Fruit fly (Drosophila melanogaster): ENCODE data around the gene chinmo.

The chinmo gene

dm6 chr2L:1666789-1667188 is 15.7 kb downstream of the chinmo start:
- TF ChIP-seq ovo (GFP tag; optimal IDR thresholded peaks at IDR 0.05): no peak
- no peak for TF ChIP-seq cnc (optimal IDR thresholded peaks at IDR 0.05)
- no peak for TF ChIP-seq CG5204 (GFP tag; optimal IDR thresholded peaks at IDR 0.05)
- TF ChIP-seq pad (GFP tag; optimal IDR thresholded peaks at IDR 0.05): no peak
- TF ChIP-seq cic (GFP tag; optimal IDR thresholded peaks at IDR 0.05): no peak
- no peak for TF ChIP-seq CG7045 (GFP tag; optimal IDR thresholded peaks at IDR 0.05)
- TF ChIP-seq CG14711 (tag; optimal IDR thresholded peaks at IDR 0.05): no peak
- TF ChIP-seq toe (GFP tag; optimal IDR thresholded peaks at IDR 0.05): no peak

- TF ChIP-seq CG12768 (GFP tag; optimal IDR thresholded peaks at IDR 0.05): no peak
- no peak for TF ChIP-seq CG5204 (GFP tag; optimal IDR thresholded peaks at IDR 0.05)
- TF ChIP-seq kay (GFP tag; ENCODE audit: borderline replicate concordance): no peak
- no peak for TF ChIP-seq cic (GFP tag; optimal IDR thresholded peaks at IDR 0.05)
- no peak for TF ChIP-seq CG11617 (GFP tag; optimal IDR thresholded peaks at IDR 0.05)
- no peak for TF ChIP-seq bab1 (GFP tag; optimal IDR thresholded peaks at IDR 0.05)
- TF ChIP-seq pad (GFP tag; optimal IDR thresholded peaks at IDR 0.05): no peak
- TF ChIP-seq CG7045 (GFP tag; optimal IDR thresholded peaks at IDR 0.05): no peak
- TF ChIP-seq Mnt (GFP tag; optimal IDR thresholded peaks at IDR 0.05): no peak
- TF ChIP-seq tj (GFP tag; optimal IDR thresholded peaks at IDR 0.05): no peak
- TF ChIP-seq Hr96 (GFP tag; optimal IDR thresholded peaks at IDR 0.05): no peak
- TF ChIP-seq CG7101 (tag; optimal IDR thresholded peaks at IDR 0.05): no peak
- TF ChIP-seq CG33017 (tag; optimal IDR thresholded peaks at IDR 0.05): no peak
- TF ChIP-seq Crg-1 (GFP tag; optimal IDR thresholded peaks at IDR 0.05): no peak
- TF ChIP-seq toe (GFP tag; optimal IDR thresholded peaks at IDR 0.05): no peak
- TF ChIP-seq Clk (GFP tag; optimal IDR thresholded peaks at IDR 0.05): no peak
- no peak for TF ChIP-seq ovo (GFP tag; optimal IDR thresholded peaks at IDR 0.05)
- TF ChIP-seq CG14711 (tag; optimal IDR thresholded peaks at IDR 0.05): no peak
- TF ChIP-seq cnc (optimal IDR thresholded peaks at IDR 0.05): no peak
These were observed 16.4 kb downstream of the chinmo start for dm6 chr2L:1667483-1667882.

- no peak for TF ChIP-seq tj (GFP tag; optimal IDR thresholded peaks at IDR 0.05)
- TF ChIP-seq toe (GFP tag; optimal IDR thresholded peaks at IDR 0.05): no peak
These were observed 17.6 kb downstream of the chinmo start for dm6 chr2L:1668616-1669020.

dm6 chr2L:1669316-1670027 is 18.4 kb downstream of the chinmo start:
- no peak for TF ChIP-seq toe (GFP tag; optimal IDR thresholded peaks at IDR 0.05)
- TF ChIP-seq CG14711 (tag; optimal IDR thresholded peaks at IDR 0.05): no peak
- TF ChIP-seq CG33017 (tag; optimal IDR thresholded peaks at IDR 0.05): no peak
- peak; percentile 18 for TF ChIP-seq tj (GFP tag; optimal IDR thresholded peaks at IDR 0.05)
- TF ChIP-seq cnc (optimal IDR thresholded peaks at IDR 0.05): no peak
- peak; percentile 1 for TF ChIP-seq Mnt (GFP tag; optimal IDR thresholded peaks at IDR 0.05)
- TF ChIP-seq CG5204 (GFP tag; optimal IDR thresholded peaks at IDR 0.05): no peak
- TF ChIP-seq Clk (GFP tag; optimal IDR thresholded peaks at IDR 0.05): no peak
- TF ChIP-seq CG7101 (tag; optimal IDR thresholded peaks at IDR 0.05): no peak
- TF ChIP-seq cic (GFP tag; optimal IDR thresholded peaks at IDR 0.05): no peak
- no peak for TF ChIP-seq Crg-1 (GFP tag; optimal IDR thresholded peaks at IDR 0.05)
- TF ChIP-seq kay (GFP tag; ENCODE audit: borderline replicate concordance): no peak
- no peak for TF ChIP-seq Hr96 (GFP tag; optimal IDR thresholded peaks at IDR 0.05)
- no peak for TF ChIP-seq bab1 (GFP tag; optimal IDR thresholded peaks at IDR 0.05)

- TF ChIP-seq tj (GFP tag; optimal IDR thresholded peaks at IDR 0.05) (no peak), bab1 (GFP tag; optimal IDR thresholded peaks at IDR 0.05) (no peak), Crg-1 (GFP tag; optimal IDR thresholded peaks at IDR 0.05) (no peak), Hr96 (GFP tag; optimal IDR thresholded peaks at IDR 0.05) (no peak), Mnt (GFP tag; optimal IDR thresholded peaks at IDR 0.05) (no peak), CG7101 (tag; optimal IDR thresholded peaks at IDR 0.05) (no peak), kay (GFP tag; ENCODE audit: borderline replicate concordance) (no peak), cic (GFP tag; optimal IDR thresholded peaks at IDR 0.05) (no peak)
These were observed 19.4 kb downstream of the chinmo start for dm6 chr2L:1670421-1670820.

- TF ChIP-seq Hr96 (GFP tag; optimal IDR thresholded peaks at IDR 0.05) (no peak), CG7101 (tag; optimal IDR thresholded peaks at IDR 0.05) (no peak), CG11617 (GFP tag; optimal IDR thresholded peaks at IDR 0.05) (no peak), Mnt (GFP tag; optimal IDR thresholded peaks at IDR 0.05) (no peak), CG33017 (tag; optimal IDR thresholded peaks at IDR 0.05) (no peak), CG5204 (GFP tag; optimal IDR thresholded peaks at IDR 0.05) (no peak), ovo (GFP tag; optimal IDR thresholded peaks at IDR 0.05) (no peak), kay (GFP tag; ENCODE audit: borderline replicate concordance) (no peak), toe (GFP tag; optimal IDR thresholded peaks at IDR 0.05) (no peak), CG12768 (GFP tag; optimal IDR thresholded peaks at IDR 0.05) (no peak), tj (GFP tag; optimal IDR thresholded peaks at IDR 0.05) (no peak)
These were observed 21.2 kb downstream of the chinmo start for dm6 chr2L:1672111-1672718.

- TF ChIP-seq cic (GFP tag; optimal IDR thresholded peaks at IDR 0.05) (no peak), ovo (GFP tag; optimal IDR thresholded peaks at IDR 0.05) (no peak), Hr96 (GFP tag; optimal IDR thresholded peaks at IDR 0.05) (no peak), CG12768 (GFP tag; optimal IDR thresholded peaks at IDR 0.05) (no peak), CG33017 (tag; optimal IDR thresholded peaks at IDR 0.05) (no peak)
These were observed 41.8 kb downstream of the chinmo start for dm6 chr2L:1692857-1693256.
